Worm (Caenorhabditis elegans): ENCODE results near the gene nipa-1.

Gene nipa-1

ce11 chrIII:3104536-3104935 is 22.4 kb downstream of the nipa-1 start:
- TF ChIP-seq ets-7 (tag; optimal IDR thresholded peaks at IDR 0.05) (no peak), hnd-1 (tag; optimal IDR thresholded peaks at IDR 0.05) (no peak), tbx-37 (GFP tag; conservative IDR thresholded peaks at IDR 0.05) (no peak), ceh-13 (GFP tag; optimal IDR thresholded peaks at IDR 0.05) (no peak), B0310.2 (tag; optimal IDR thresholded peaks at IDR 0.05) (no peak), ama-1 (optimal IDR thresholded peaks at IDR 0.05) (no peak), pes-1 (GFP tag; IDR thresholded peaks at IDR 0.05) (no peak), F13C5.2 (tag; optimal IDR thresholded peaks at IDR 0.05) (no peak), tra-4 (tag; optimal IDR thresholded peaks at IDR 0.05) (no peak), sea-1 (GFP tag; conservative IDR thresholded peaks at IDR 0.05) (no peak), tbx-11 (GFP tag; IDR thresholded peaks at IDR 0.05) (no peak), aly-1 (tag; optimal IDR thresholded peaks at IDR 0.05) (no peak), ceh-36 (tag; optimal IDR thresholded peaks at IDR 0.05) (no peak), scrt-1 (GFP tag; IDR thresholded peaks at IDR 0.05) (no peak), hmbx-1 (tag; optimal IDR thresholded peaks at IDR 0.05) (no peak), hmg-4 (GFP tag; optimal IDR thresholded peaks at IDR 0.05) (no peak), flt-1 (GFP tag; IDR thresholded peaks at IDR 0.05) (no peak)

DNA sequence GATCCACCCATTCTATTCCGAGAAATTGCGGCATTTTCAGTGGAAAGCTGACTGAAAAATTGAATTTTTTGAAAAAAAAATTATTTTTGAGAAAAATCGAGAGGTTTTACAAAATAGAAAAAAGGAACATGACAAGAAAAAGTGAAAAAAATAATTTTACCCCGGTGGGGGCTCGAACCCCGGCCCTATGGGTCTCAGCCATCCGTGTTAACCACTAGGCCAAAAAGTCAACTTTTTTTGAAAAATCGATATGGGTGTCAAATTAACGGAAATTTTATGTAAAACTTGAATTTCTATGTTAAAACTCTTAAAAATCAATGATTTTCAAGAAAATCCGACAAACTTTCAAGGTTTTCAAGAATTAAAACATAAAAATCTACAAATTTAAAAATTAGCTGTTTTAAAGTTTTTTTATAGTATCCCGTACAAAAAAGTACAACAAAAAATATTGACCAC is 23.0 kb downstream of the nipa-1 start, which contains the start of gene Y53G8B.2:
TSS of gene Y53G8B.2 (minus strand) at position 51 of the 456 bp plus-strand sequence.
- no peak for TF ChIP-seq ceh-36 (tag; optimal IDR thresholded peaks at IDR 0.05)
- 0 out of 2 replicates have a peak, but pooled peaks have one; percentile 18 for TF ChIP-seq pes-1 (GFP tag; IDR thresholded peaks at IDR 0.05)
- TF ChIP-seq ama-1 (optimal IDR thresholded peaks at IDR 0.05), result no peak

DNA sequence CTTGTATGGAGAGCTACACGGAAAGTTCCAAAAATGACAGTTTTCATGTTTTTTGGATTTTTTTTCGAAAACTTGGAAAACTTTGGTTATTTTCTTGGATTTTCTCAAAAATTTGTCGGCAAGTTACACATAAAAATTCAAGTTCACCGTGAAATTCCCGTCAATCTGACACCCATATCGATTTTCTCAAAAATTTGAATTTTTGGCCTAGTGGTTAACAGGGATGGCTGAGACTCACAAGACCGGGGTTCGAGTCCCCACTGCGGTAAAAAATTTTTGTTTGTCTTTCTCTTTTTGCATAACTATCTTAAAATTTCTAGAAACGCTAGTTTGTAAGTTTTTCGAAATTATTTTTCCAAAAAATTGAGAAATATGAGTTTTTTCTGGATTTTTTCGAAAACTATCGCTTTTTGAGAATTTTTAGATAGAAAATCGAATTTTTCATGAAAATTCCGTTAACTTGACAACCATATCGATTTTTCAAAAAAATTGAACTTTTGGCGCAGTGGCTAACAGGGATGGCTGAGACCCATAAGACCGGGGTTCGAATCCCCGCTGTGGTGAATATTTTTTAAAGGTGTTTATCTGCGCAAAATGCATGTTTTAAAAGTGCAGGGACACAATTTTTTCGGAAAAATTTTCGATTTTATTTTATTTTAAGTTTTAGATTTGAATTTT is 26.2 kb downstream of the nipa-1 start:
- TF ChIP-seq tra-4 (tag; optimal IDR thresholded peaks at IDR 0.05) (no peak), flt-1 (GFP tag; IDR thresholded peaks at IDR 0.05) (no peak), tbx-11 (GFP tag; IDR thresholded peaks at IDR 0.05) (no peak), ceh-36 (tag; optimal IDR thresholded peaks at IDR 0.05) (no peak), scrt-1 (GFP tag; IDR thresholded peaks at IDR 0.05) (no peak), hmg-4 (GFP tag; optimal IDR thresholded peaks at IDR 0.05) (no peak), hnd-1 (tag; optimal IDR thresholded peaks at IDR 0.05) (no peak), sea-1 (GFP tag; conservative IDR thresholded peaks at IDR 0.05) (no peak), ama-1 (optimal IDR thresholded peaks at IDR 0.05) (no peak), hmbx-1 (tag; optimal IDR thresholded peaks at IDR 0.05) (no peak), ceh-13 (GFP tag; optimal IDR thresholded peaks at IDR 0.05) (no peak), ets-7 (tag; optimal IDR thresholded peaks at IDR 0.05) (no peak), B0310.2 (tag; optimal IDR thresholded peaks at IDR 0.05) (no peak), aly-1 (tag; optimal IDR thresholded peaks at IDR 0.05) (no peak), pes-1 (GFP tag; IDR thresholded peaks at IDR 0.05) (no peak), tbx-37 (GFP tag; conservative IDR thresholded peaks at IDR 0.05) (no peak), F13C5.2 (tag; optimal IDR thresholded peaks at IDR 0.05) (no peak)

- TF ChIP-seq hmg-4 (GFP tag; optimal IDR thresholded peaks at IDR 0.05) (no peak), tbx-37 (GFP tag; conservative IDR thresholded peaks at IDR 0.05) (no peak), aly-1 (tag; optimal IDR thresholded peaks at IDR 0.05) (no peak), F13C5.2 (tag; optimal IDR thresholded peaks at IDR 0.05) (no peak), hmbx-1 (tag; optimal IDR thresholded peaks at IDR 0.05) (no peak), sea-1 (GFP tag; conservative IDR thresholded peaks at IDR 0.05) (no peak), B0310.2 (tag; optimal IDR thresholded peaks at IDR 0.05) (no peak), pes-1 (GFP tag; IDR thresholded peaks at IDR 0.05) (no peak), ets-7 (tag; optimal IDR thresholded peaks at IDR 0.05) (no peak), ceh-36 (tag; optimal IDR thresholded peaks at IDR 0.05) (no peak), tra-4 (tag; optimal IDR thresholded peaks at IDR 0.05) (no peak), ceh-13 (GFP tag; optimal IDR thresholded peaks at IDR 0.05) (no peak), hnd-1 (tag; optimal IDR thresholded peaks at IDR 0.05) (no peak)
Observed at ce11 chrIII:3100124-3100523, 26.8 kb downstream of the nipa-1 start.

DNA sequence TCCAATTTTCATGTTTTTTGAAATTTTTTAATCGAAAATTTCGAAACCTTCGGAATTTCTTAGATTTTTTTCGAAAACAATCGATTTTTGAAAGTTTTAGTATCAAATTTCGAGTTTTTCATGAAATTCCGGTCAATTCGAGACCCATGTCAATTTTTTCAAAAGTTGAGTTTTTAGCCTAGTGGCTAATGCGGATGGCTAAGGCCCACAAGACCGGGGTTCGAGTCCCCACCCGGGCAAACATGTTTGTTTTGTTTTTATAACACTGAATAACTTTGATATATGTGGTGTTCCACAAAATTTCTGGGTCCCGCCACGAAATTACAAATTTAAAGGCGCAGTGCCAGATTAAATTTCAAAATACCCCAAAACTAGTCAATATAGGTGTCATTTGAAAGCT is 27.5 kb downstream of the nipa-1 start:
- TF ChIP-seq hnd-1 (tag; optimal IDR thresholded peaks at IDR 0.05), result no peak
- TF ChIP-seq B0310.2 (tag; optimal IDR thresholded peaks at IDR 0.05), result no peak

DNA sequence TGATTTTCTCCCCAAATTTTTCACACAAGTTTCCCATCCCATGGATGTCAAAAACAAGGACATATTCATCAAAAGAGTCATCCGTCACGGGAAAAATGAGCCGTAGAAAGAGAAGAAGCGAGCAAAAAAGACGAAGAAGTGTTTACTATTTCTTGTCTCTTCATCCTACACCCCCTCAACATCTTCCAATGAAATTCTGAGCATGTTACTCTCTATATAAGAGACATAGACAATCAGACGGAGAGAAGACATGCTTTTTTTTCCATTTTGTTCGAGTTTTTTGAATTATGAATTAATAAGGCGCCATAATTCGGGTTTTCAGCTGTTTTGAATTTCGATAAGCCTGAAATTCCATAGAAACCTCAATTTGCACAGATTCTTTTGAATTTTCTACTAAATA is 30.8 kb downstream of the nipa-1 start:
- TF ChIP-seq ceh-13 (GFP tag; optimal IDR thresholded peaks at IDR 0.05) (no peak), ceh-36 (tag; optimal IDR thresholded peaks at IDR 0.05) (no peak), ama-1 (optimal IDR thresholded peaks at IDR 0.05) (no peak), tra-4 (tag; optimal IDR thresholded peaks at IDR 0.05) (no peak), tbx-11 (GFP tag; IDR thresholded peaks at IDR 0.05) (no peak), F13C5.2 (tag; optimal IDR thresholded peaks at IDR 0.05) (no peak), ets-7 (tag; optimal IDR thresholded peaks at IDR 0.05) (no peak), B0310.2 (tag; optimal IDR thresholded peaks at IDR 0.05) (no peak), sea-1 (GFP tag; conservative IDR thresholded peaks at IDR 0.05) (no peak), tbx-37 (GFP tag; conservative IDR thresholded peaks at IDR 0.05) (no peak)

DNA sequence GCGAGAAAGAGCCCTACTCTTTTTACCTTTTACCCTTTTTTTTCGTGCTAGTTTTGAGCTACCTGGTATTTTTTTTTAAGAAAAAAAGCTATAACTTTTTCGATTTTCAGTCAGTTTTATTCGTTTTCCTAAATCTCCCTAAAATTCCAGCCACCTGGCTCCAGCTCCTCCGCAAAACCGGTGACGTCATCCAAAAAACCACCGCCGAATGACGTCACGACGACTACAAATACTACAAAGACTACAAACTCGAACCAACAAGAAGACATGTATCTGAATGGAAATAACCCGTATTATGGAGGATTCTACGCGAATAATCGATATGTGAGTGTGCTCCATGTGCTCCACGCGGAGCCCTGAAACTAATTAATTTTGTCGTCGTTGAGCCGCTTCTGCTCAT is 32.2 kb downstream of the nipa-1 start:
- TF ChIP-seq tra-4 (tag; optimal IDR thresholded peaks at IDR 0.05), result no peak

ce11 chrIII:3091572-3091971 is 35.4 kb downstream of the nipa-1 start, which contains the start of gene ccep-135:
TSS of gene ccep-135 (plus strand) at chrIII:3091872.
- TF ChIP-seq hmbx-1 (tag; optimal IDR thresholded peaks at IDR 0.05) (no peak), ceh-36 (tag; optimal IDR thresholded peaks at IDR 0.05) (no peak), F13C5.2 (tag; optimal IDR thresholded peaks at IDR 0.05) (no peak), sea-1 (GFP tag; conservative IDR thresholded peaks at IDR 0.05) (no peak), tbx-11 (GFP tag; IDR thresholded peaks at IDR 0.05) (no peak), ets-7 (tag; optimal IDR thresholded peaks at IDR 0.05) (no peak), pes-1 (GFP tag; IDR thresholded peaks at IDR 0.05) (no peak), tbx-37 (GFP tag; conservative IDR thresholded peaks at IDR 0.05) (no peak)

All from whole organism, early embryonic.